Worm (Caenorhabditis elegans): ENCODE measurements around the gene Y41E3.1.
"Not testable (repeated sequence)": the region's sequence is repeated elsewhere in the genome, so short reads cannot be mapped to it uniquely, and the experiment has no call there.

DNA sequence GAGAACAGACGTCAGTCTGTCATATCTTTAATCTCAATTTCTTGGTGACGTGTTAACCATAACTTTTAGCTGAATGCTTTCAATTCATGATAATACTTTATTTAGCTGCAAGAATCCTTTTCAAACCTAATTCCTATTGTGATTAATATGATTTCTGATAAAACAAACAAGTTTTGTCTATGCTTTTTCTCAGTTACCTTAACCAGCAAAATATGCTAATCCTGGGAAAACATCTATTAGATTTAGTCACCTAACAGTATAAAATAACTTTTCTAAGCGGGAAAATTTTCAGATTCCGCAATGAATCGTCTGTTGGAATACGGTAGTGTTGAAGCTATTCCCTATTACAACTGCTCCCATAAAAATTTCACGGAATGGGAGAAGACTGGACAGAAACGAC, 20.1 kb downstream of the Y41E3.1 start, which contains the start of gene Y57G11C.30:
- TF ChIP-seq scrt-1 (GFP tag; IDR thresholded peaks at IDR 0.05); ama-1 (optimal IDR thresholded peaks at IDR 0.05); sea-1 (GFP tag; conservative IDR thresholded peaks at IDR 0.05); tbx-11 (GFP tag; IDR thresholded peaks at IDR 0.05); ets-7 (tag; optimal IDR thresholded peaks at IDR 0.05); aly-1 (tag; optimal IDR thresholded peaks at IDR 0.05); pes-1 (GFP tag; IDR thresholded peaks at IDR 0.05); hnd-1 (tag; optimal IDR thresholded peaks at IDR 0.05): not testable (repeated sequence)

All from whole organism, early embryonic.